Fruit fly (Drosophila melanogaster) Kc167 (cell line): ENCODE results near the gene CG11370.
"Not testable (repeated sequence)": the region's sequence is repeated elsewhere in the genome, so short reads cannot be mapped to it uniquely, and the experiment has no call there.

Experiments
- Myc ChIP-seq: fragments of >200 bp; optimal IDR thresholded peaks from 2 replicates; lab custom pipeline; 2017; ENCODE audit warnings: missing external identifiers
- ttk ChIP-seq: sonication (Bioruptor generic); optimal IDR thresholded peaks from 2 replicates; lab custom pipeline; 2017; ENCODE audit warnings: missing external identifiers

- TF ChIP-seq ttk, Myc (lab: Kevin White, UChicago): not testable (repeated sequence)
Observed at dm6 chr3L:22692428-22692827, 19.5 kb upstream of the CG11370 start, which contains the start of gene CG14454.
